Worm (Caenorhabditis elegans) whole organism, midembryonic: ENCODE results near the gene K08D8.6.

Experiments
- T22C8.4 ChIP-seq: fragments of 200-800 bp; sonication (Bioruptor generic); IDR thresholded peaks from 2 replicates; pipeline ENCODE4 v1.3.6; 2022; ENCODE audit warnings: missing genetic modification characterization, missing compliant biosample characterization
- cog-1 ChIP-seq: sonication (generic microtip); optimal IDR thresholded peaks from 2 replicates; lab custom pipeline; 2016; ENCODE audit warnings: missing genetic modification characterization, missing compliant biosample characterization
- klf-2 ChIP-seq: fragments of 200-800 bp; sonication (Bioruptor generic); conservative IDR thresholded peaks from 2 replicates; pipeline ENCODE4 v1.3.6; 2022; ENCODE audit warnings: missing genetic modification reagents, missing genetic modification characterization, missing compliant biosample characterization
- ztf-23 ChIP-seq: fragments of 200-800 bp; sonication (Bioruptor generic); IDR thresholded peaks from 2 replicates; pipeline ENCODE4 v1.3.6; 2022; ENCODE audit warnings: missing genetic modification reagents, missing genetic modification characterization, missing compliant biosample characterization

ce11 chrIV:12896371-12896882 lies 6.1 kb upstream of the K08D8.6 start, which contains the start of gene K08D8.7:
- no peak for TF ChIP-seq ztf-23 (GFP tag; lab: Robert Waterston, UW)
- no peak for TF ChIP-seq T22C8.4 (GFP tag; lab: Robert Waterston, UW)
- no peak for TF ChIP-seq klf-2 (GFP tag; lab: Robert Waterston, UW)
- no peak for TF ChIP-seq cog-1 (tag; lab: Kevin White, UChicago)
